Fruit fly (Drosophila melanogaster) Kc167 (cell line): ENCODE data around the gene CG12237.

Source experiments
- Myc ChIP-seq: fragments of >200 bp; optimal IDR thresholded peaks from 2 replicates; lab custom pipeline; 2017; ENCODE audit warnings: missing external identifiers
- Sin3A ChIP-seq: fragments of >200 bp; optimal IDR thresholded peaks from 2 replicates; lab custom pipeline; 2018; ENCODE audit warnings: missing external identifiers
- h ChIP-seq: fragments of >200 bp; optimal IDR thresholded peaks from 3 replicates; lab custom pipeline; 2018; ENCODE audit warnings: missing external identifiers
- insv ChIP-seq: fragments of >200 bp; optimal IDR thresholded peaks from 3 replicates; lab custom pipeline; 2018; ENCODE audit warnings: missing external identifiers
- psq ChIP-seq: fragments of >200 bp; optimal IDR thresholded peaks from 2 replicates; lab custom pipeline; 2017; ENCODE audit warnings: missing external identifiers
- ttk ChIP-seq: sonication (Bioruptor generic); optimal IDR thresholded peaks from 2 replicates; lab custom pipeline; 2017; ENCODE audit warnings: missing external identifiers

Gene CG12237

DNA sequence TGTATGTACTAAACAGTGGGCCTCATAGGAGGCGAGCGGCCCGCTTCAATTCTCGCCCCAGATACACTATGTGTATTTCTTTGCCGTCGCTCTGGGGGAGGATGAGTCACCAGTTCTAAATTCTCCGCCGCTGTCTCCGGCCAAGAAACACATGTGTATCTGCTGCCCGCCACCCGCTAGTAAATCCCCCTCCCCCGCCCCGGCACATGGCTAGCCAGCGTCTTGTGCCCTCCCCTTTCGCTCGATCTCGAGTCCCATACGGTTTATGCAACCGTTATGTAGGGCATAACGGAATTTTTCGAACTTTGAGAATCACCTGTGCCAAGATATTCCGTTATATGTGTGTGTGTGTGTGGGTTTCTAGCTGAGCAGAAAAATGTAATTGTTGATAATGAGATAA is 36.8 kb downstream of the CG12237 start:
- TF ChIP-seq insv (lab: Kevin White, UChicago) = no peak
- no peak for TF ChIP-seq ttk (lab: Kevin White, UChicago)
- TF ChIP-seq h = no peak
- no peak for TF ChIP-seq Myc (lab: Kevin White, UChicago)
- no peak for TF ChIP-seq psq (lab: Kevin White, UChicago)
- no peak for TF ChIP-seq Sin3A

DNA sequence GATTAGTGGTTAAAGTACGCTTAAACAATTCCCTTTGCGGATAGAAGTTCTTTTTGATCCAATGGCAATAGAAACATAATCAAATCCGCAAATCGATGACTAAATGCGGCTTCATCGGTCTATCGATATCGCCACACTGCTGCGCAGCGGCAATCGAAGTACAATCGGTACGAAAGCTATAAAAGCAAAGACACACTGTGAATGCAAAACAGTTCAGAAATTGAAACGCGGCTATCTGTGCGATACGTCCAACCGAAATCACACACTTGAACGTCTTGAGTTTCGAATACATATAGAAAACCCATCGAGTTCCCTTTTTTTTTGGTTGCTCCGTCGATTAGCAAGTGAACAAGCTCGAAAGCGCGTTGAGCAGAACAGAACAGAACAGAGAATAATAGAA is 37.7 kb downstream of the CG12237 start, which contains the start of gene CG14207:
TSS of gene CG14207 (plus strand) at position 203 of the 400 bp plus-strand sequence.
- TF ChIP-seq ttk (lab: Kevin White, UChicago) = no peak
- TF ChIP-seq Myc (lab: Kevin White, UChicago) = no peak
- no peak for TF ChIP-seq Sin3A
- TF ChIP-seq psq (lab: Kevin White, UChicago) = no peak
- TF ChIP-seq h = no peak
- no peak for TF ChIP-seq insv (lab: Kevin White, UChicago)

DNA sequence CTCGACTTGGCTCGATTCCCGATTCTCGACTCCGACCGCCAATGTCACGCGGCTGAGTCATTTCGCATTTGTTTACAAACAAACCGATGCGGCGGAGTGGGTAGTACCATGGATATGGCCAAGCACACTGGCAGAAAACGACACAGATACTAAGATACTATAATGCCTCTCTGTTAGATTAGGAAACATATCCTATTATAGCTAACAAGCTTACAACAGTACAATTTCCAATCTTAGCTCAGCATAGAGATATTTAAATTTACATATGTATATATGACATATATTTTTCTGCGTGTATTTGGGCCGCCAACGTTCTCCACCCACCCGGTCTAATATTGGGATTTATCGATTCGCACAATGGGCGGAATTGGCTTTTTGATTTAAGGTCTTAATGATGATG is 38.7 kb downstream of the CG12237 start:
- no peak for TF ChIP-seq insv (lab: Kevin White, UChicago)
- no peak for TF ChIP-seq psq (lab: Kevin White, UChicago)
- no peak for TF ChIP-seq Sin3A
- no peak for TF ChIP-seq h
- no peak for TF ChIP-seq Myc (lab: Kevin White, UChicago)
- TF ChIP-seq ttk (lab: Kevin White, UChicago) = no peak

DNA sequence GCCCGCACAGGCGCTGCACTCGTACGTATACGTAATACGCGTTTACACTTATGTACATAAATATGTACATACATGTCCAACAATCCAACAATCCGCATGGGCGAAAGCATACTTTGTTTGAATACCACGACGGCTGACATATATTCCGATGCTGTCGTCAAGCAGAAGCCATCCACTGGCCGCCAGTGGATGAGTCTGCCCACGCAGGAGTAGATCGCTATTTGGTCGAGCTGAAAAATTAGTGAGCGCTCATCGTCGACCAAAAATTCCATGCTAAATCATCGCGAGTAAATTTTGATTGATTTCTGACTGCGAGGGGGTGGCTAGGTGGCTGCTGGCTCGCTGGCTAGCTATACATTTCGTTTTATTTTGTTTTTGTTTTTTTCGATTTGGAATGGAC is 40.2 kb downstream of the CG12237 start:
- TF ChIP-seq insv (lab: Kevin White, UChicago) (no peak), h (no peak), ttk (lab: Kevin White, UChicago) (no peak), Myc (lab: Kevin White, UChicago) (no peak), psq (lab: Kevin White, UChicago) (no peak), Sin3A (no peak)

DNA sequence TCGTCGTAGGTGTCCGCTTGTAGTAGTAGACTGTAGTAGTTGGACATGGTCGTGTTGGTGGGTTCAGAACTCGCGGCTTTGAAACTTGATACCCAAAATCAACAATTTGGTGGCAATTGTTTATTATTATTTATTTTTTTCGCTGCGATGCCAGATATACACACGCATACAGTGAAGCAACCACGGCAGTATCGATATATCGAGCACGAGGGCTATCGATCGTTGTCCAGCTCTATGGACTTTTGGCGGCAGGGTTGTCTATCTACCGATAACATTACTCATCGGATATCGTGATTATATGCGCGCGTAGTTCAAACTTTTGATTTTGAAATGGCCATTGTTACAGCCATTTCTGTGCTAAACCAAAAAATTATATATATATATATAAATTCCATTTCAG is 41.0 kb downstream of the CG12237 start, which contains the start of gene CG14220:
TSS of gene CG14220 (minus strand) at position 208 of the 400 bp plus-strand sequence.
- TF ChIP-seq Myc (lab: Kevin White, UChicago) (no peak), h (no peak), insv (lab: Kevin White, UChicago) (no peak), psq (lab: Kevin White, UChicago) (no peak), Sin3A (no peak), ttk (lab: Kevin White, UChicago) (no peak)

DNA sequence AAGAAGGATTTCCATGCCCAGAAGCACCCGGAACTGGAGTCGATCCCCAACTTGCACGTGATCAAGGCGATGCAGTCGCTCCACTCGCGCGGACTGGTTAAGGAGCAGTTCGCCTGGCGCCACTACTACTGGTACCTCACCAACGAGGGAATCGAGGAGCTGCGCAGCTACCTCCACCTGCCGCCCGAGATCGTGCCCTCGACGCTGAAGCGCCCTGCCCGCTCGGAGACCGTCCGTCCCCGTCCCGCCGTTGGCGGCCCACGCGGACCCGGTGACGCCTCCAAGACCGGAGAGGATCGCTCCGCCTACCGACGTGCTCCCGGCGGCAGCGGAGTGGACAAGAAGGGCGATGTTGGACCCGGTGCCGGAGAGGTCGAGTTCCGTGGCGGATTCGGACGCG is 44.2 kb downstream of the CG12237 start:
- TF ChIP-seq Myc (lab: Kevin White, UChicago) (no peak), h (no peak)

DNA sequence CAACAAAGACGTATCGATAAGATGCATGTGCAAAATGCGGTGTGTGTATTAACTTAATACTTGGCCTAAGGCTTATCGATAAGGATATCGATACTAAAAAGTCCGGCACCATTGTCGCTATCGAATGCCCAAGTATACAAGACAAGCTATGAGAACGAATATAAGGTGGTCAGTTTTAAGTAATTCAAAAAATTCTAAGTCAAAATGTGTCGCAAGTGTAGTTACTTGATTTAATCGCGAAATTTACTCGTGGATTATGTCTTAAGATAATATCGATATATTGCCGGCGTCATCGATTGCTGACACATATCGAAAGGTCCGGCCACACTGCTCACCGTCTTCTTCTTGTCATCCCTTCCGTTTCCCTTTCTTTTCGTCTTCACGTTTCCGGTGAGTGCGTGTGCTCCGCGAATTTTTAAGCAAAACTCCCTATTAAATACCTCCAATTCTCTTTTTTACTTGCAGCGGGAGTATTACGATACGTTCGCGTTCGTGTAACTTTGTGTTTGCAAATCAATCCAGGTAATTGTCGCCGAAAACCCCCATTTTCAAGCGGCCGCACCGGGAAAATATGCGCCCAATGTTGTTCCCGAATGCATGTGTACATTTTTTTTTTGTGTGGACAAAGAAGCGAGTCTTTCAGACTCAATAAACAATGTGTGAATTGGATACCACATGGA is 44.8 kb downstream of the CG12237 start, which contains the start of gene RpS10b:
TSS of gene RpS10b (plus strand) at position 348 of the 680 bp plus-strand sequence.
- no peak for TF ChIP-seq insv (lab: Kevin White, UChicago)
- TF ChIP-seq psq (lab: Kevin White, UChicago) = no peak
- TF ChIP-seq ttk (lab: Kevin White, UChicago) = no peak
- TF ChIP-seq Sin3A = no peak
- TF ChIP-seq h = no peak
- no peak for TF ChIP-seq Myc (lab: Kevin White, UChicago)

DNA sequence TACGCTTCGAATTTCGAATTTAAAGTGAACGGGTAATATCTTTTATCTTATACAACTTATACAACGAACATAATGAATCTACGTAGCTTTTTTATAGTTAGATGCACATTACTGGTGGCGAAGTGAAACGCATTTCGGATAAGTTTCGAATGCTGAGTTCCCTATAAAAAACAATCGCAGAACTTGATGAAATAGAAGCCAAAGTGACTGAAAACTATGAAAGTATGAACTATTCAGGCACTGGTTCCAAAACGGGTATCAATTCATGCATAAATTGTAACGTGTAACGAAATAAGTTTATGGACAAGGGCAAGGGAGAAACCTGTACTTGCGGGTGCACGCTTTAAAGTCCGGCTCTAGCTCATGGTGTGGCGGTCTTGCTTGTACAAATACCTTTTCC is 46.8 kb downstream of the CG12237 start:
- TF ChIP-seq insv (lab: Kevin White, UChicago) = no peak
- no peak for TF ChIP-seq ttk (lab: Kevin White, UChicago)
- TF ChIP-seq Myc (lab: Kevin White, UChicago) = no peak

DNA sequence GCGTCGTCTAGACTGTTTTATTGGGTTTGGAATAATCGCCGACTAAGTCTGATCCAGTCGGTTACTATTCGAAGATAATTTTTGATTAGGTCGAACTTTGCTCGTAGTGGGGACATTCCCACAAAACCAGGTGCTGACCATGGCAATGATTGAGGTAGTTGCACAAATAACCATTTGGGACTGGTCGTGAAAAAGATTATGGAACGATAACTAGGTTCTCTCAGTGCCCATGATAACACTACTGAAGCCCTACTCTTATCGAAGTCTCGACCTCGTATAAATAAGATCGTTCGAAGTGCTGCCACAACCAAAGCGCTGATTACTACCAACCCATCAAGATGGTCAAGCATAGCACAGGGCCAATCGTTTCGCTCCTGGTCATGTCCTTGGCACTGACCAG is 50.4 kb downstream of the CG12237 start, which contains the start of gene CG14205:
TSS of gene CG14205 (plus strand) at position 301 of the 400 bp plus-strand sequence.
- TF ChIP-seq ttk (lab: Kevin White, UChicago) (no peak), psq (lab: Kevin White, UChicago) (no peak), Myc (lab: Kevin White, UChicago) (no peak), Sin3A (no peak), h (no peak)
